Worm (Caenorhabditis elegans): ENCODE measurements around the gene ZK1307.1.

The ZK1307.1 gene

ce11 chrII:9684175-9684574 lies 28.8 kb upstream of the ZK1307.1 start:
- TF ChIP-seq ceh-16 (tag; optimal IDR thresholded peaks at IDR 0.05) (no peak), nhr-25 (tag; optimal IDR thresholded peaks at IDR 0.05) (no peak), mab-5 (tag; optimal IDR thresholded peaks at IDR 0.05) (no peak), unc-39 (tag; optimal IDR thresholded peaks at IDR 0.05) (no peak), crh-2 (tag; optimal IDR thresholded peaks at IDR 0.05) (no peak), mbf-1 (tag; optimal IDR thresholded peaks at IDR 0.05) (no peak)

ce11 chrII:9682044-9682443 lies 26.7 kb upstream of the ZK1307.1 start:
- no peak for TF ChIP-seq dmd-4 (tag; optimal IDR thresholded peaks at IDR 0.05)
- TF ChIP-seq unc-39 (tag; optimal IDR thresholded peaks at IDR 0.05): no peak
- TF ChIP-seq nhr-6 (tag; optimal IDR thresholded peaks at IDR 0.05): no peak
- no peak for TF ChIP-seq R02D3.7 (tag; optimal IDR thresholded peaks at IDR 0.05)
- no peak for TF ChIP-seq nhr-21 (tag; optimal IDR thresholded peaks at IDR 0.05)
- no peak for TF ChIP-seq unc-55 (GFP tag; optimal IDR thresholded peaks at IDR 0.05)
- no peak for TF ChIP-seq F13H6.1 (tag; optimal IDR thresholded peaks at IDR 0.05)
- TF ChIP-seq nhr-129 (tag; optimal IDR thresholded peaks at IDR 0.05): no peak
- TF ChIP-seq lin-39 (tag; optimal IDR thresholded peaks at IDR 0.05): no peak
- no peak for TF ChIP-seq C34F6.9 (tag; optimal IDR thresholded peaks at IDR 0.05)
- TF ChIP-seq peb-1 (tag; optimal IDR thresholded peaks at IDR 0.05): no peak
- TF ChIP-seq nhr-25 (tag; optimal IDR thresholded peaks at IDR 0.05): no peak
- TF ChIP-seq lin-13 (GFP tag; optimal IDR thresholded peaks at IDR 0.05): no peak
- no peak for TF ChIP-seq snpc-4 (tag; optimal IDR thresholded peaks at IDR 0.05)

ce11 chrII:9680493-9680892 lies 25.1 kb upstream of the ZK1307.1 start, which contains the start of gene ZK1320.13:
Gene ZK1320.13 (plus strand): TSS chrII:9680793.
- no peak for TF ChIP-seq fos-1 (tag; optimal IDR thresholded peaks at IDR 0.05)
- TF ChIP-seq aly-2 (tag; optimal IDR thresholded peaks at IDR 0.05): no peak
- TF ChIP-seq nhr-237 (tag; optimal IDR thresholded peaks at IDR 0.05): no peak

ce11 chrII:9679842-9680241 lies 24.5 kb upstream of the ZK1307.1 start:
- TF ChIP-seq nhr-23 (tag; optimal IDR thresholded peaks at IDR 0.05) (no peak), sem-4 (tag; optimal IDR thresholded peaks at IDR 0.05) (no peak), Y55F3AM.14 (GFP tag; optimal IDR thresholded peaks at IDR 0.05) (no peak), nhr-12 (tag; optimal IDR thresholded peaks at IDR 0.05) (no peak), unc-55 (GFP tag; optimal IDR thresholded peaks at IDR 0.05) (peak; percentile 65), peb-1 (tag; optimal IDR thresholded peaks at IDR 0.05) (no peak), C34F6.9 (tag; optimal IDR thresholded peaks at IDR 0.05) (peak; percentile 34)

- TF ChIP-seq ama-1 (optimal IDR thresholded peaks at IDR 0.05) (no peak), lin-11 (tag; optimal IDR thresholded peaks at IDR 0.05) (no peak), nhr-25 (tag; optimal IDR thresholded peaks at IDR 0.05) (no peak), fos-1 (tag; optimal IDR thresholded peaks at IDR 0.05) (peak; percentile 40), crh-2 (tag; optimal IDR thresholded peaks at IDR 0.05) (peak; percentile 50), nhr-11 (tag; optimal IDR thresholded peaks at IDR 0.05) (no peak), sem-4 (tag; optimal IDR thresholded peaks at IDR 0.05) (no peak), ceh-16 (tag; optimal IDR thresholded peaks at IDR 0.05) (no peak)
These were observed 22.1 kb upstream of the ZK1307.1 start for ce11 chrII:9677470-9677869.

ce11 chrII:9674678-9675077 lies 19.3 kb upstream of the ZK1307.1 start, which contains the start of gene arc-1:
Gene arc-1 (plus strand): TSS chrII:9674978.
- TF ChIP-seq aly-2 (tag; optimal IDR thresholded peaks at IDR 0.05): no peak
- no peak for TF ChIP-seq blmp-1 (tag; optimal IDR thresholded peaks at IDR 0.05; ENCODE audit: insufficient read depth)
- TF ChIP-seq nhr-21 (tag; optimal IDR thresholded peaks at IDR 0.05): no peak
- TF ChIP-seq R02D3.7 (tag; optimal IDR thresholded peaks at IDR 0.05): no peak

- TF ChIP-seq alr-1 (tag; optimal IDR thresholded peaks at IDR 0.05) (no peak), nhr-10 (tag; optimal IDR thresholded peaks at IDR 0.05) (no peak), F13H6.1 (tag; optimal IDR thresholded peaks at IDR 0.05) (no peak), nhr-23 (tag; optimal IDR thresholded peaks at IDR 0.05) (no peak), ztf-1 (GFP tag; conservative IDR thresholded peaks at IDR 0.05) (no peak), skn-1 (tag; optimal IDR thresholded peaks at IDR 0.05) (no peak), R02D3.7 (tag; optimal IDR thresholded peaks at IDR 0.05) (no peak), sma-9 (GFP tag; optimal IDR thresholded peaks at IDR 0.05) (no peak), sma-9 (tag; optimal IDR thresholded peaks at IDR 0.05) (no peak), nhr-237 (tag; optimal IDR thresholded peaks at IDR 0.05) (no peak), ztf-4 (tag; optimal IDR thresholded peaks at IDR 0.05) (no peak), mdl-1 (tag; optimal IDR thresholded peaks at IDR 0.05) (no peak), unc-55 (GFP tag; optimal IDR thresholded peaks at IDR 0.05) (no peak), unc-39 (tag; optimal IDR thresholded peaks at IDR 0.05) (no peak), Y55F3AM.14 (GFP tag; optimal IDR thresholded peaks at IDR 0.05) (no peak), ztf-11 (tag; optimal IDR thresholded peaks at IDR 0.05) (no peak), fos-1 (tag; optimal IDR thresholded peaks at IDR 0.05) (no peak), C34F6.9 (tag; optimal IDR thresholded peaks at IDR 0.05) (no peak), nhr-25 (tag; optimal IDR thresholded peaks at IDR 0.05) (no peak), lsy-2 (tag; optimal IDR thresholded peaks at IDR 0.05) (no peak), ceh-16 (tag; optimal IDR thresholded peaks at IDR 0.05) (no peak)
These were observed 15.9 kb upstream of the ZK1307.1 start, which contains the start of gene ZK1320.7 for ce11 chrII:9671308-9671707. Gene ZK1320.7 (plus strand): TSS chrII:9671608.
